Fruit fly (Drosophila melanogaster) whole organism, embryonic: ENCODE measurements around the gene Fign.

Experiments
- ATbp ChIP-seq: fragments of 200-800 bp; sonication (Bioruptor generic); optimal IDR thresholded peaks from 2 replicates; lab custom pipeline; 2017; ENCODE audit warnings: missing biosample characterization, mild to moderate bottlenecking, missing genetic modification characterization, missing genetic modification reagents
- C15 ChIP-seq: fragments of 200-800 bp; sonication (Bioruptor generic); IDR thresholded peaks from 3 replicates; pipeline ENCODE4 v1.3.6; 2022; ENCODE audit warnings: missing biosample characterization, missing genetic modification characterization
- CG10209 ChIP-seq: fragments of 200-800 bp; sonication (Bioruptor generic); optimal IDR thresholded peaks from 3 replicates; lab custom pipeline; 2017; ENCODE audit warnings: missing biosample characterization, mild to moderate bottlenecking, missing genetic modification characterization, missing genetic modification reagents
- CG10979 ChIP-seq: fragments of 200-800 bp; sonication (Bioruptor generic); optimal IDR thresholded peaks from 2 replicates; lab custom pipeline; 2018; ENCODE audit warnings: missing biosample characterization, mild to moderate bottlenecking, missing genetic modification characterization, moderate library complexity
- CG11504 ChIP-seq: fragments of 200-800 bp; sonication (Bioruptor generic); optimal IDR thresholded peaks from 3 replicates; lab custom pipeline; 2019; ENCODE audit warnings: missing biosample characterization, mild to moderate bottlenecking, missing genetic modification characterization, moderate library complexity
- CG12236 ChIP-seq: fragments of 200-800 bp; sonication (Bioruptor generic); optimal IDR thresholded peaks from 2 replicates; lab custom pipeline; 2016; ENCODE audit warnings: missing biosample characterization, missing genetic modification characterization
- CG12659 ChIP-seq: fragments of 200-800 bp; sonication (Bioruptor generic); optimal IDR thresholded peaks from 3 replicates; lab custom pipeline; 2017; ENCODE audit warnings: mild to moderate bottlenecking, missing biosample characterization, missing genetic modification reagents, missing genetic modification characterization
- CG15073 ChIP-seq: fragments of 200-800 bp; sonication (Bioruptor generic); optimal IDR thresholded peaks from 2 replicates; lab custom pipeline; 2016; ENCODE audit warnings: missing biosample characterization, missing genetic modification characterization
- CG15269 ChIP-seq: fragments of 200-800 bp; sonication (Bioruptor generic); optimal IDR thresholded peaks from 2 replicates; lab custom pipeline; 2018; ENCODE audit warnings: missing biosample characterization, mild to moderate bottlenecking, missing genetic modification characterization, moderate library complexity
- CG17359 ChIP-seq: fragments of 200-800 bp; sonication (Bioruptor generic); optimal IDR thresholded peaks from 3 replicates; lab custom pipeline; 2018; ENCODE audit warnings: missing biosample characterization, mild to moderate bottlenecking, missing genetic modification characterization, moderate library complexity
- CG2875 ChIP-seq: fragments of 200-800 bp; sonication (Bioruptor generic); optimal IDR thresholded peaks from 2 replicates; lab custom pipeline; 2017; ENCODE audit warnings: missing biosample characterization, mild to moderate bottlenecking, missing genetic modification characterization, missing genetic modification reagents
- CG30403 ChIP-seq: fragments of 200-800 bp; sonication (Bioruptor generic); optimal IDR thresholded peaks from 3 replicates; lab custom pipeline; 2016; ENCODE audit warnings: missing biosample characterization, missing genetic modification characterization
- CG31441 ChIP-seq: fragments of 200-800 bp; sonication (Bioruptor generic); IDR thresholded peaks from 2 replicates; pipeline ENCODE4 v1.3.6; 2022; ENCODE audit warnings: missing biosample characterization, missing genetic modification characterization
- CG4707 ChIP-seq: fragments of 200-800 bp; sonication (Bioruptor generic); optimal IDR thresholded peaks from 2 replicates; lab custom pipeline; 2018; ENCODE audit warnings: missing biosample characterization, mild to moderate bottlenecking, missing genetic modification characterization, moderate library complexity
- CG6765 ChIP-seq: fragments of 200-800 bp; sonication (Bioruptor generic); optimal IDR thresholded peaks from 3 replicates; lab custom pipeline; 2017; ENCODE audit warnings: missing biosample characterization, mild to moderate bottlenecking, missing genetic modification characterization
- CG7357 ChIP-seq: fragments of 200-800 bp; sonication (Bioruptor generic); IDR thresholded peaks from 3 replicates; pipeline ENCODE4 v1.3.6; 2022; ENCODE audit warnings: missing biosample characterization, missing genetic modification characterization
- CG8478 ChIP-seq: fragments of >200 bp; optimal IDR thresholded peaks from 2 replicates; lab custom pipeline; 2018
- CG9437 ChIP-seq: fragments of 200-800 bp; sonication (Bioruptor generic); optimal IDR thresholded peaks from 2 replicates; lab custom pipeline; 2018; ENCODE audit warnings: missing biosample characterization, mild to moderate bottlenecking, missing genetic modification characterization
- D ChIP-seq, 2 experiments: fragments of 200-800 bp in 1 of 2; fragments of >200 bp in 1 of 2; sonication (Bioruptor generic) in 1 of 2; optimal IDR thresholded peaks; 2 replicates in 1 of 2; 3 replicates in 1 of 2; lab custom pipeline; 2017; ENCODE audit warnings: mild to moderate bottlenecking in 1 of 2, missing biosample characterization in 1 of 2, missing genetic modification characterization in 1 of 2, missing genetic modification reagents in 1 of 2
- Dad ChIP-seq: fragments of 200-800 bp; sonication (Bioruptor generic); optimal IDR thresholded peaks from 3 replicates; lab custom pipeline; 2016; ENCODE audit warnings: missing biosample characterization, missing genetic modification characterization
- Deaf1 ChIP-seq: fragments of 200-800 bp; optimal IDR thresholded peaks from 3 replicates; lab custom pipeline; 2019; ENCODE audit warnings: missing biosample characterization, mild to moderate bottlenecking, missing genetic modification characterization, moderate library complexity
- Dfd ChIP-seq, 2 experiments: fragments of >200 bp; optimal IDR thresholded peaks; 2 replicates each; lab custom pipeline; 2017; ENCODE audit warnings: missing biosample characterization in 2 of 2, missing genetic modification characterization in 2 of 2
- Fer2 ChIP-seq: fragments of 200-800 bp; sonication (Bioruptor generic); optimal IDR thresholded peaks from 2 replicates; lab custom pipeline; 2018; ENCODE audit warnings: missing biosample characterization, mild to moderate bottlenecking, missing genetic modification characterization, moderate library complexity
- MESR4 ChIP-seq: fragments of 200-800 bp; sonication (Bioruptor generic); optimal IDR thresholded peaks from 2 replicates; lab custom pipeline; 2018; ENCODE audit warnings: missing biosample characterization, mild to moderate bottlenecking, missing genetic modification characterization, moderate library complexity
- Nf-YA ChIP-seq: fragments of 200-800 bp; sonication (Bioruptor generic); IDR thresholded peaks from 2 replicates; pipeline ENCODE4 v1.3.6; 2022; ENCODE audit warnings: missing biosample characterization, missing genetic modification characterization
- Ptx1 ChIP-seq: fragments of 200-800 bp; sonication (Bioruptor generic); IDR thresholded peaks from 2 replicates; pipeline ENCODE4 v1.3.6; 2022; ENCODE audit warnings: missing biosample characterization, missing genetic modification characterization
- Sry-β ChIP-seq: fragments of 200-800 bp; sonication (Bioruptor generic); optimal IDR thresholded peaks from 2 replicates; lab custom pipeline; 2018; ENCODE audit warnings: missing biosample characterization, mild to moderate bottlenecking, missing genetic modification characterization, moderate library complexity
- bab2 ChIP-seq: fragments of 200-800 bp; sonication (Bioruptor generic); optimal IDR thresholded peaks from 2 replicates; lab custom pipeline; 2016; ENCODE audit warnings: missing biosample characterization, missing genetic modification characterization
- bowl ChIP-seq: fragments of 200-800 bp; sonication (Bioruptor generic); IDR thresholded peaks from 2 replicates; pipeline ENCODE4 v1.3.6; 2022; ENCODE audit warnings: missing biosample characterization, missing genetic modification characterization
- cg ChIP-seq: fragments of 200-800 bp; sonication (Bioruptor generic); optimal IDR thresholded peaks from 3 replicates; lab custom pipeline; 2019; ENCODE audit warnings: missing biosample characterization, mild to moderate bottlenecking, missing genetic modification characterization, moderate library complexity
- chinmo ChIP-seq: fragments of 200-800 bp; sonication (Bioruptor generic); IDR thresholded peaks from 4 replicates; pipeline ENCODE4 v1.3.6; 2022; ENCODE audit warnings: missing biosample characterization, missing genetic modification characterization; ENCODE audit not compliant: partially characterized antibody
- cwo ChIP-seq: fragments of 200-800 bp; sonication (Bioruptor generic); optimal IDR thresholded peaks from 3 replicates; lab custom pipeline; 2017; ENCODE audit warnings: missing biosample characterization, missing genetic modification characterization, mild to moderate bottlenecking, moderate library complexity, missing genetic modification reagents
- gem ChIP-seq: fragments of 200-800 bp; sonication (Bioruptor generic); optimal IDR thresholded peaks from 2 replicates; lab custom pipeline; 2019; ENCODE audit warnings: missing biosample characterization, mild to moderate bottlenecking, missing genetic modification characterization, moderate library complexity
- gfzf ChIP-seq: fragments of 200-800 bp; sonication (Bioruptor generic); optimal IDR thresholded peaks from 2 replicates; lab custom pipeline; 2016; ENCODE audit warnings: missing biosample characterization, mild to moderate bottlenecking, missing genetic modification characterization, moderate library complexity
- gsb-n ChIP-seq: fragments of 200-800 bp; sonication (Bioruptor generic); optimal IDR thresholded peaks from 3 replicates; lab custom pipeline; 2018; ENCODE audit warnings: missing biosample characterization, mild to moderate bottlenecking, missing genetic modification characterization
- gt ChIP-seq: fragments of 200-800 bp; sonication (Bioruptor generic); IDR thresholded peaks from 2 replicates; pipeline ENCODE4 v1.3.6; 2022; ENCODE audit warnings: missing biosample characterization, missing genetic modification characterization
- h ChIP-seq: fragments of >200 bp; optimal IDR thresholded peaks from 2 replicates; lab custom pipeline; 2017
- hkb ChIP-seq, 2 experiments: fragments of 200-800 bp in 1 of 2; fragments of >200 bp in 1 of 2; sonication (Bioruptor generic) in 1 of 2; IDR thresholded peaks in 1 of 2; optimal IDR thresholded peaks in 1 of 2; 2 replicates each; pipeline versions ENCODE4 v1.3.6 to Lab custom; 2017 to 2022; ENCODE audit warnings: missing biosample characterization in 1 of 2, missing genetic modification characterization in 1 of 2
- jigr1 ChIP-seq: fragments of 200-800 bp; sonication (Bioruptor generic); IDR thresholded peaks from 3 replicates; pipeline ENCODE4 v1.3.6; 2022; ENCODE audit warnings: missing biosample characterization, missing genetic modification characterization
- ken ChIP-seq: fragments of 200-800 bp; sonication (Bioruptor generic); IDR thresholded peaks from 3 replicates; pipeline ENCODE4 v1.3.6; 2022; ENCODE audit warnings: missing biosample characterization, missing genetic modification characterization
- ranshi ChIP-seq: fragments of 200-800 bp; sonication (Bioruptor generic); IDR thresholded peaks from 2 replicates; pipeline ENCODE4 v1.3.6; 2022; ENCODE audit warnings: missing biosample characterization, missing genetic modification characterization
- rib ChIP-seq: fragments of 200-800 bp; sonication (Bioruptor generic); IDR thresholded peaks from 2 replicates; pipeline ENCODE4 v1.3.6; 2022; ENCODE audit warnings: missing biosample characterization, missing genetic modification characterization
- row ChIP-seq: fragments of 200-800 bp; sonication (Bioruptor generic); IDR thresholded peaks from 3 replicates; pipeline ENCODE4 v1.3.6; 2022; ENCODE audit warnings: missing biosample characterization, missing genetic modification characterization
- scrt ChIP-seq: fragments of 200-800 bp; sonication (Bioruptor generic); optimal IDR thresholded peaks from 2 replicates; lab custom pipeline; 2018; ENCODE audit warnings: missing biosample characterization, mild to moderate bottlenecking, missing genetic modification characterization, moderate library complexity
- sim ChIP-seq: fragments of 200-800 bp; sonication (Bioruptor generic); IDR thresholded peaks from 2 replicates; pipeline ENCODE4 v1.3.6; 2022; ENCODE audit warnings: missing biosample characterization, missing genetic modification characterization
- tin ChIP-seq: fragments of 200-800 bp; sonication (Bioruptor generic); optimal IDR thresholded peaks from 3 replicates; lab custom pipeline; 2016; ENCODE audit warnings: missing biosample characterization, missing genetic modification characterization
- tna ChIP-seq: fragments of 200-800 bp; sonication (Bioruptor generic); IDR thresholded peaks from 2 replicates; pipeline ENCODE4 v1.3.6; 2022; ENCODE audit warnings: missing biosample characterization, missing genetic modification characterization; ENCODE audit not compliant: partially characterized antibody
- vfl ChIP-seq: fragments of 200-800 bp; sonication (Bioruptor generic); optimal IDR thresholded peaks from 2 replicates; lab custom pipeline; 2016; ENCODE audit warnings: missing biosample characterization, missing genetic modification characterization

Gene Fign

DNA sequence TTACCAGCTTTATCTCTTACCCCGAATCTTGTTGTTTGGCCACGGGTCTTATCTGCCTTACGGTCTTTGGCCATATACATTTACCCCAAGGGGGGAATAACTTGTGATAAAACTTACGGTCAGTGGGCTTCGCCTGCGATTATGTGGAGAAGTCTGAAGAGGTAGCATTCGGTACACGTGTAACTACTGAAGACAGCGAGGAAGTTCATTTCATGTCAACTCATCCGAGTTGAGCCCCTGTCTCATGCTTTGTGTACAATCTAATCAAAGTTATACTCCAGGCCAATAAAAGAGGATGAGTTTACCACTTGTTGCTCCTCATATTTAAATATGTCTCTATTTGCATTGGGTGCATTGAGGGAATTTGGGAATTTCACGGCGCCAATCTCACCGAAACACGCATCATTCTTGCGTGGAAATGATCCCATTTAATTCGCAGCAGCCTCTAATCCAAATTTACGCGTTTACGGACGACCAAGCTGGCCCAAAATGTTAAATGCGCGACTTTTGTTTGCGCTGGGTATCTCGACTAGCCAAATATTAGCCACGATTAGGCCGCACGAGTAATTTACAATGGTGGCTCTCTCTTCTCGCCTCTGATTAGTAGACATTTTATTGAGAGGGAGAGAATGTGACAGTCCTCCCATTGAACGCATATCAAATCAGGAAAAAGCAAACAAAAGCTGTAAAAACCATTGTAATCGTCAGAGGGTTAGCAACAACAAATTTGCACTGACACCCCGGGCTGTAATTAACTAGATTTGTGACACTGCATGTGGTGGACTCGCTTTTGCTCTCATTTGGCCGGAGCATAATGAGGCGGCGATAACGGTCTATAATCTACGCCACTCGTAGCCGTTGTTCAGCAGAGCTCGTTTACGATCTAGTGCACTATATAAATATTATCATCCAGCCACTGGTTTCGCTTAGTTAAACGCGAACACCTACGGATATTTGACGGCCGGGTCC lies 3.9 kb upstream of the Fign start, which contains the start of gene CG33281 (continued):
- TF ChIP-seq vfl (GFP tag; lab: Kevin White, UChicago) (no peak), CG15269 (tag; lab: Kevin White, UChicago) (no peak), D (optimal IDR thresholded peaks at IDR 0.05; lab: Kevin White, UChicago) (no peak), D (GFP tag; optimal IDR thresholded peaks at IDR 0.05; lab: Kevin White, UChicago) (no peak), CG4707 (GFP tag; lab: Kevin White, UChicago) (no peak), CG7357 (GFP tag; lab: Robert Waterston, UW) (no peak), row (GFP tag; lab: Robert Waterston, UW) (no peak), Nf-YA (GFP tag; lab: Robert Waterston, UW) (no peak), CG12659 (GFP tag; lab: Kevin White, UChicago) (no peak), CG8478 (lab: Kevin White, UChicago) (no peak), bab2 (GFP tag; lab: Kevin White, UChicago) (no peak), CG10979 (tag; lab: Kevin White, UChicago) (no peak), CG17359 (tag; lab: Kevin White, UChicago) (no peak), chinmo (GFP tag; lab: Robert Waterston, UW) (no peak), C15 (GFP tag; lab: Robert Waterston, UW) (no peak), CG2875 (no peak), Ptx1 (GFP tag; lab: Robert Waterston, UW) (no peak), scrt (GFP tag; lab: Kevin White, UChicago) (peak; percentile 64), Deaf1 (no peak), CG6765 (GFP tag; lab: Kevin White, UChicago) (peak; percentile 51), jigr1 (GFP tag; lab: Robert Waterston, UW) (no peak), gsb-n (tag; lab: Kevin White, UChicago) (no peak), CG10209 (GFP tag; lab: Kevin White, UChicago) (no peak), cg (GFP tag; lab: Kevin White, UChicago) (no peak), ken (GFP tag; lab: Robert Waterston, UW) (no peak), ATbp (GFP tag; lab: Kevin White, UChicago) (no peak), CG12236 (no peak), hkb (optimal IDR thresholded peaks at IDR 0.05; lab: Kevin White, UChicago) (no peak), hkb (GFP tag; IDR thresholded peaks at IDR 0.05; lab: Robert Waterston, UW) (no peak), Sry-β (GFP tag; lab: Kevin White, UChicago) (no peak), CG31441 (GFP tag; lab: Robert Waterston, UW) (peak; percentile 23; the same call in 1 of the 2 replicates), bowl (GFP tag; lab: Robert Waterston, UW) (no peak), Dad (no peak), CG30403 (GFP tag; lab: Kevin White, UChicago) (no peak), ranshi (no peak), gfzf (GFP tag; lab: Kevin White, UChicago) (no peak), h (no peak), MESR4 (GFP tag; lab: Kevin White, UChicago) (no peak), CG11504 (no peak), tna (GFP tag; lab: Robert Waterston, UW) (no peak), CG9437 (GFP tag; lab: Kevin White, UChicago) (no peak), gem (tag; lab: Kevin White, UChicago) (no peak), cwo (GFP tag; lab: Kevin White, UChicago) (peak; percentile 84), Fer2 (peak; percentile 71), rib (GFP tag; lab: Robert Waterston, UW) (no peak), sim (GFP tag; lab: Robert Waterston, UW) (no peak), Dfd (GFP tag; optimal IDR thresholded peaks at IDR 0.05; lab: Kevin White, UChicago) (no peak), tin (no peak), CG15073 (GFP tag; lab: Kevin White, UChicago) (no peak), gt (GFP tag; lab: Robert Waterston, UW) (no peak)
